Fruit fly (Drosophila melanogaster) whole organism, embryonic: ENCODE results near the gene Dmtn.

Source experiments
- ATbp ChIP-seq: fragments of 200-800 bp; sonication (Bioruptor generic); optimal IDR thresholded peaks from 2 replicates; lab custom pipeline; 2017; ENCODE audit warnings: missing biosample characterization, mild to moderate bottlenecking, missing genetic modification characterization, missing genetic modification reagents
- Abd-B ChIP-seq: fragments of 200-800 bp; sonication (Bioruptor generic); optimal IDR thresholded peaks from 2 replicates; lab custom pipeline; 2018; ENCODE audit warnings: missing biosample characterization, mild to moderate bottlenecking, missing genetic modification characterization, moderate library complexity
- BEAF-32 ChIP-seq: fragments of 200-800 bp; sonication (Bioruptor generic); optimal IDR thresholded peaks from 3 replicates; lab custom pipeline; 2017; ENCODE audit warnings: missing biosample characterization, missing genetic modification characterization, mild to moderate bottlenecking, moderate library complexity, missing genetic modification reagents
- CG1024 ChIP-seq: fragments of 200-800 bp; sonication (Bioruptor generic); IDR thresholded peaks from 2 replicates; pipeline ENCODE4 v1.3.6; 2022; ENCODE audit warnings: missing biosample characterization, missing genetic modification characterization
- CG10321 ChIP-seq: fragments of 200-800 bp; sonication (Bioruptor generic); IDR thresholded peaks from 2 replicates; pipeline ENCODE4 v1.3.6; 2022; ENCODE audit warnings: missing biosample characterization, missing genetic modification characterization
- CG12071 ChIP-seq: fragments of 200-800 bp; sonication (Bioruptor generic); optimal IDR thresholded peaks from 3 replicates; lab custom pipeline; 2018; ENCODE audit warnings: missing biosample characterization, mild to moderate bottlenecking, missing genetic modification characterization
- CG12744 ChIP-seq: fragments of 200-800 bp; sonication (Bioruptor generic); optimal IDR thresholded peaks from 2 replicates; lab custom pipeline; 2016; ENCODE audit warnings: missing biosample characterization, missing genetic modification characterization
- CG12769 ChIP-seq: fragments of 200-800 bp; sonication (Bioruptor generic); optimal IDR thresholded peaks from 2 replicates; lab custom pipeline; 2019; ENCODE audit warnings: missing biosample characterization, mild to moderate bottlenecking, missing genetic modification characterization, moderate library complexity
- CG12942 ChIP-seq: fragments of 200-800 bp; sonication (Bioruptor generic); optimal IDR thresholded peaks from 3 replicates; lab custom pipeline; 2016; ENCODE audit warnings: missing biosample characterization, missing genetic modification characterization
- CG14860 ChIP-seq: fragments of 200-800 bp; sonication (Bioruptor generic); IDR thresholded peaks from 3 replicates; pipeline ENCODE4 v1.3.6; 2022; ENCODE audit warnings: missing biosample characterization, missing genetic modification characterization; ENCODE audit not compliant: partially characterized antibody
- CG17186 ChIP-seq: fragments of 200-800 bp; sonication (Bioruptor generic); optimal IDR thresholded peaks from 3 replicates; lab custom pipeline; 2017; ENCODE audit warnings: missing biosample characterization, missing genetic modification reagents, missing genetic modification characterization
- CG18011 ChIP-seq: fragments of 200-800 bp; sonication (Bioruptor generic); optimal IDR thresholded peaks from 2 replicates; lab custom pipeline; 2017; ENCODE audit warnings: missing biosample characterization, missing genetic modification characterization, mild to moderate bottlenecking, moderate library complexity, missing genotype
- CG2678 ChIP-seq: fragments of 200-800 bp; sonication (Bioruptor generic); optimal IDR thresholded peaks from 3 replicates; lab custom pipeline; 2019; ENCODE audit warnings: missing biosample characterization, mild to moderate bottlenecking, missing genetic modification characterization, moderate library complexity
- CG2875 ChIP-seq: fragments of 200-800 bp; sonication (Bioruptor generic); optimal IDR thresholded peaks from 2 replicates; lab custom pipeline; 2017; ENCODE audit warnings: missing biosample characterization, mild to moderate bottlenecking, missing genetic modification characterization, missing genetic modification reagents
- CG30403 ChIP-seq: fragments of 200-800 bp; sonication (Bioruptor generic); optimal IDR thresholded peaks from 3 replicates; lab custom pipeline; 2016; ENCODE audit warnings: missing biosample characterization, missing genetic modification characterization
- CG30431 ChIP-seq: fragments of 200-800 bp; sonication (Bioruptor generic); optimal IDR thresholded peaks from 2 replicates; lab custom pipeline; 2017; ENCODE audit warnings: missing biosample characterization, missing genetic modification characterization
- CG33557 ChIP-seq: fragments of 200-800 bp; sonication (Bioruptor generic); optimal IDR thresholded peaks from 2 replicates; lab custom pipeline; 2019; ENCODE audit warnings: missing biosample characterization, mild to moderate bottlenecking, missing genetic modification characterization, moderate library complexity
- CG4617 ChIP-seq: fragments of 200-800 bp; sonication (Bioruptor generic); optimal IDR thresholded peaks from 3 replicates; lab custom pipeline; 2016; ENCODE audit warnings: missing biosample characterization, missing genetic modification characterization, borderline replicate concordance
- CG8089 ChIP-seq: fragments of 200-800 bp; sonication (Bioruptor generic); optimal IDR thresholded peaks from 3 replicates; lab custom pipeline; 2016; ENCODE audit warnings: missing biosample characterization, missing genetic modification characterization
- CG9797 ChIP-seq: fragments of 200-800 bp; sonication (Bioruptor generic); optimal IDR thresholded peaks from 3 replicates; lab custom pipeline; 2018; ENCODE audit warnings: missing biosample characterization, mild to moderate bottlenecking, missing genetic modification characterization
- Doc2 ChIP-seq: fragments of 200-800 bp; sonication (Bioruptor generic); IDR thresholded peaks from 2 replicates; pipeline ENCODE4 v1.3.6; 2022; ENCODE audit warnings: missing biosample characterization, missing genetic modification characterization
- Dp ChIP-seq: fragments of 200-800 bp; sonication (Bioruptor generic); optimal IDR thresholded peaks from 2 replicates; lab custom pipeline; 2018; ENCODE audit warnings: missing biosample characterization, mild to moderate bottlenecking, missing genetic modification characterization, moderate library complexity
- Ets65A ChIP-seq: fragments of 200-800 bp; sonication (Bioruptor generic); peaks from one replicate; lab custom pipeline; 2016; ENCODE audit warnings: missing biosample characterization, missing genetic modification characterization
- Hr78 ChIP-seq, 2 experiments: fragments of 200-800 bp in 1 of 2; fragments of >200 bp in 1 of 2; sonication (Bioruptor generic) in 1 of 2; optimal IDR thresholded peaks; 2 replicates each; lab custom pipeline; 2017 to 2019; ENCODE audit warnings: missing biosample characterization in 2 of 2, missing genetic modification characterization in 2 of 2, mild to moderate bottlenecking in 1 of 2, moderate library complexity in 1 of 2
- Lim3 ChIP-seq: fragments of 200-800 bp; sonication (Bioruptor generic); IDR thresholded peaks from 2 replicates; pipeline ENCODE4 v1.3.6; 2022; ENCODE audit warnings: missing biosample characterization, missing genetic modification characterization
- Lpt ChIP-seq: fragments of >200 bp; optimal IDR thresholded peaks from 2 replicates; lab custom pipeline; 2018; ENCODE audit warnings: missing biosample characterization, missing genetic modification characterization
- NK7.1 ChIP-seq: fragments of 200-800 bp; sonication (Bioruptor generic); optimal IDR thresholded peaks from 3 replicates; lab custom pipeline; 2016; ENCODE audit warnings: missing biosample characterization, missing genetic modification characterization
- NfI ChIP-seq: fragments of 200-800 bp; sonication (Bioruptor generic); optimal IDR thresholded peaks from 3 replicates; lab custom pipeline; 2018; ENCODE audit warnings: missing biosample characterization, mild to moderate bottlenecking, missing genetic modification characterization, moderate library complexity
- PHDP ChIP-seq: fragments of 200-800 bp; sonication (Bioruptor generic); optimal IDR thresholded peaks from 3 replicates; lab custom pipeline; 2018; ENCODE audit warnings: missing biosample characterization, mild to moderate bottlenecking, missing genetic modification characterization, moderate library complexity
- Pdp1 ChIP-seq, 2 experiments: fragments of 200-800 bp; sonication (Bioruptor generic); optimal IDR thresholded peaks; 3 replicates each; lab custom pipeline; 2016; ENCODE audit warnings: missing biosample characterization in 2 of 2, missing genetic modification characterization in 2 of 2, mild to moderate bottlenecking in 1 of 2, moderate library complexity in 1 of 2
- Sry-δ ChIP-seq: fragments of 200-800 bp; sonication (Bioruptor generic); optimal IDR thresholded peaks from 2 replicates; lab custom pipeline; 2016; ENCODE audit warnings: missing biosample characterization, missing genetic modification characterization
- ab ChIP-seq: fragments of 200-800 bp; sonication (Bioruptor generic); optimal IDR thresholded peaks from 2 replicates; lab custom pipeline; 2016; ENCODE audit warnings: missing biosample characterization, missing genetic modification characterization
- ase ChIP-seq: fragments of 200-800 bp; sonication (Bioruptor generic); IDR thresholded peaks from 3 replicates; pipeline ENCODE4 v1.3.6; 2022; ENCODE audit warnings: missing biosample characterization, missing genetic modification characterization
- ash1 ChIP-seq: fragments of 200-800 bp; sonication (Bioruptor generic); optimal IDR thresholded peaks from 2 replicates; lab custom pipeline; 2018; ENCODE audit warnings: missing biosample characterization, mild to moderate bottlenecking, missing genetic modification characterization
- cas ChIP-seq: fragments of 200-800 bp; sonication (Bioruptor generic); IDR thresholded peaks from 2 replicates; pipeline ENCODE4 v1.3.6; 2022; ENCODE audit warnings: missing biosample characterization, missing genetic modification characterization
- croc ChIP-seq: fragments of 200-800 bp; sonication (Bioruptor generic); conservative IDR thresholded peaks from 3 replicates; pipeline ENCODE4 v1.3.6; 2022; ENCODE audit warnings: missing biosample characterization, missing genetic modification characterization
- gcm2 ChIP-seq: fragments of 200-800 bp; sonication (Bioruptor generic); optimal IDR thresholded peaks from 2 replicates; lab custom pipeline; 2016; ENCODE audit warnings: missing biosample characterization, missing genetic modification characterization
- hth ChIP-seq: fragments of >200 bp; optimal IDR thresholded peaks from 2 replicates; lab custom pipeline; 2017; ENCODE audit warnings: inconsistent platforms
- jing ChIP-seq: fragments of 200-800 bp; sonication (Bioruptor generic); optimal IDR thresholded peaks from 2 replicates; lab custom pipeline; 2018; ENCODE audit warnings: missing biosample characterization, mild to moderate bottlenecking, missing genetic modification characterization
- lbe ChIP-seq: fragments of 200-800 bp; sonication (Bioruptor generic); optimal IDR thresholded peaks from 2 replicates; lab custom pipeline; 2016; ENCODE audit warnings: missing biosample characterization, mild to moderate bottlenecking, missing genetic modification characterization
- lov ChIP-seq, 2 experiments: fragments of 200-800 bp in 1 of 2; fragments of >200 bp in 1 of 2; sonication (Bioruptor generic) in 1 of 2; IDR thresholded peaks in 1 of 2; optimal IDR thresholded peaks in 1 of 2; 2 replicates in 1 of 2; 3 replicates in 1 of 2; pipeline versions ENCODE4 v1.3.6 to Lab custom; 2017 to 2022; ENCODE audit warnings: missing biosample characterization in 1 of 2, missing genetic modification characterization in 1 of 2
- nom ChIP-seq: fragments of 200-800 bp; sonication (Bioruptor generic); optimal IDR thresholded peaks from 2 replicates; lab custom pipeline; 2017; ENCODE audit warnings: missing biosample characterization, missing genetic modification characterization, mild to moderate bottlenecking, moderate library complexity, missing genetic modification reagents
- psq ChIP-seq: fragments of 200-800 bp; sonication (Bioruptor generic); optimal IDR thresholded peaks from 2 replicates; lab custom pipeline; 2017; ENCODE audit warnings: missing biosample characterization, missing genetic modification characterization
- row ChIP-seq: fragments of 200-800 bp; sonication (Bioruptor generic); IDR thresholded peaks from 3 replicates; pipeline ENCODE4 v1.3.6; 2022; ENCODE audit warnings: missing biosample characterization, missing genetic modification characterization
- sens ChIP-seq: fragments of 200-800 bp; sonication (Bioruptor generic); peaks from one replicate; lab custom pipeline; 2016; ENCODE audit warnings: missing biosample characterization, missing genetic modification characterization
- seq ChIP-seq: fragments of 200-800 bp; sonication (Bioruptor generic); IDR thresholded peaks from 2 replicates; pipeline ENCODE4 v1.3.6; 2022; ENCODE audit warnings: missing biosample characterization, missing genetic modification characterization
- sr ChIP-seq: fragments of 200-800 bp; sonication (Bioruptor generic); IDR thresholded peaks from 3 replicates; pipeline ENCODE4 v1.3.6; 2022; ENCODE audit warnings: missing biosample characterization, missing genetic modification characterization
- unpg ChIP-seq: fragments of 200-800 bp; sonication (Bioruptor generic); optimal IDR thresholded peaks from 3 replicates; lab custom pipeline; 2018; ENCODE audit warnings: missing biosample characterization, mild to moderate bottlenecking, missing genetic modification characterization, moderate library complexity
- zfh1 ChIP-seq: fragments of 200-800 bp; sonication (Bioruptor generic); IDR thresholded peaks from 3 replicates; pipeline ENCODE4 v1.3.6; 2022; ENCODE audit warnings: missing biosample characterization, missing genetic modification characterization

Gene Dmtn

DNA sequence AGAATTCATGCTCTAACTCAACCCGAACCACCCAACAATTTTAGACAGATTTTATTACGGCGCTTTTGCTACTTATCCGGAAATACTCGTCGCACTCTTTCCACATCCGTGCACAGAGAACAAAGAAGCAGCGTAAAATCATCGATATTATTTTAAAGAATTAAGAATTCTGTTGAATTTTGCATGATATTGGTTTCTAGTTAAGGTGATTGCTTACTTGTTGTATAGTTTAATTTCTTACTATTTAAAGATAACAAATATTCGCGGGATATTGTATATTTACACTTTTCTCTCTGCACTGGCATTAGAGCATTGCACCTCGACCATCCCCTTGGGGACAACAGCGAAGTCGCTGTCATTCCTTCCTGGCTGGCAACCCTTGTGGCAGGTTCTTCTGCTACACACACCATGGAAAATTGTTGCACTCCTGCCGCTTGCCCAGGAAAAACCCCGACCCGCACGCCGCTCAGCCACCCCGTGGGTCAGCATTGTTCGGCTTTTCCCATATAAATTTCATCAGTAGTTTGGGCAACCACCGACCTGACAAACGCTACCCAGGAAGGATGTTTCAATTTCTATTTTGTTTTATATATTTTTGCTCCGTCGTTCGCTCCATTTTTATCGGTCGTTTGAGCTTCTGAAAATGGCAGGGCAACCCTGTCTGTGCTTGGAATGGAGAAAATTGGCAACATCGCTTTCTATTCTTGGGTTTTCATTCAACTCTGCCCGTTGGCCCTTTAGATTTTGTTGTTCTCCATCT, 22.1 kb upstream of the Dmtn start (continued):
- TF ChIP-seq Dp (no peak), ATbp (GFP tag; lab: Kevin White, UChicago) (peak; percentile 70), CG2875 (GFP tag; lab: Kevin White, UChicago) (peak; percentile 59), unpg (GFP tag; lab: Kevin White, UChicago) (peak; percentile 67), NK7.1 (GFP tag; lab: Kevin White, UChicago) (peak; percentile 7), psq (GFP tag; lab: Kevin White, UChicago) (peak; percentile 66), gcm2 (GFP tag; lab: Kevin White, UChicago) (no peak), zfh1 (peak; percentile 73), CG30403 (peak; percentile 61), BEAF-32 (no peak), sens (GFP tag; lab: Kevin White, UChicago) (peak; percentile 89), CG17186 (GFP tag; lab: Kevin White, UChicago) (no peak), lbe (GFP tag; lab: Kevin White, UChicago) (no peak), Ets65A (peak; percentile 78), CG30431 (peak; percentile 49), Pdp1 (GFP tag; optimal IDR thresholded peaks at IDR 0.05; lab: Kevin White, UChicago) (peak; percentile 52 to 54), CG12942 (GFP tag; lab: Kevin White, UChicago) (peak; percentile 13), PHDP (tag; lab: Kevin White, UChicago) (peak; percentile 56), sr (no peak), CG12744 (GFP tag; lab: Kevin White, UChicago) (peak; percentile 21), CG14860 (GFP tag; lab: Robert Waterston, UW) (no peak), Lpt (GFP tag; lab: Kevin White, UChicago) (no peak), CG33557 (no peak), nom (GFP tag; lab: Kevin White, UChicago) (no peak), CG1024 (GFP tag; lab: Robert Waterston, UW) (no peak), CG10321 (GFP tag; lab: Robert Waterston, UW) (no peak), Sry-δ (GFP tag; lab: Kevin White, UChicago) (peak; percentile 23), Hr78 (GFP tag; optimal IDR thresholded peaks at IDR 0.05; lab: Kevin White, UChicago) (peak in 1 of 2 experiments; percentile 8), row (GFP tag; lab: Robert Waterston, UW) (peak; percentile 83), jing (GFP tag; lab: Kevin White, UChicago) (peak; percentile 33), CG9797 (GFP tag; lab: Kevin White, UChicago) (no peak), ab (GFP tag; lab: Kevin White, UChicago) (no peak), Lim3 (GFP tag; lab: Robert Waterston, UW) (no peak), ase (GFP tag; lab: Robert Waterston, UW) (peak; percentile 62; the same call in 2 of the 3 replicates), lov (optimal IDR thresholded peaks at IDR 0.05; lab: Kevin White, UChicago) (no peak), lov (GFP tag; IDR thresholded peaks at IDR 0.05; lab: Robert Waterston, UW) (0 out of 3 replicates have a peak, but pooled peaks have one; percentile 69), ash1 (GFP tag; lab: Kevin White, UChicago) (no peak), CG12071 (GFP tag; lab: Kevin White, UChicago) (peak; percentile 52), NfI (GFP tag; lab: Kevin White, UChicago) (peak; percentile 62), cas (no peak), CG2678 (peak; percentile 80), croc (peak; percentile 58; the same call in 2 of the 3 replicates), CG4617 (no peak), CG8089 (GFP tag; lab: Kevin White, UChicago) (peak; percentile 20), CG18011 (no peak), seq (peak; percentile 80), hth (lab: Kevin White, UChicago) (no peak), Doc2 (no peak), CG12769 (tag; lab: Kevin White, UChicago) (peak; percentile 59), Abd-B (peak; percentile 36)
